Fruit fly (Drosophila melanogaster) whole organism, embryonic: ENCODE measurements around the gene CG10431.
A peak's percentile ranks its signal among the peaks of the same experiment; 100 is the strongest.

Experiments used
- Abd-B ChIP-seq: fragments of 200-800 bp; sonication (Bioruptor generic); optimal IDR thresholded peaks from 2 replicates; lab custom pipeline; 2018; ENCODE audit warnings: missing biosample characterization, mild to moderate bottlenecking, missing genetic modification characterization, moderate library complexity
- Ada2b ChIP-seq: fragments of 200-800 bp; sonication (Bioruptor generic); IDR thresholded peaks from 2 replicates; pipeline ENCODE4 v1.3.6; 2022; ENCODE audit warnings: missing biosample characterization, missing genetic modification characterization
- Adf1 ChIP-seq: fragments of 200-800 bp; sonication (Bioruptor generic); IDR thresholded peaks from 2 replicates; pipeline ENCODE4 v1.3.6; 2022; ENCODE audit warnings: missing biosample characterization, missing genetic modification characterization
- Atf6 ChIP-seq: fragments of 200-800 bp; sonication (Bioruptor generic); IDR thresholded peaks from 2 replicates; pipeline ENCODE4 v1.3.6; 2022; ENCODE audit warnings: missing biosample characterization, missing genetic modification characterization
- CG10147 ChIP-seq: fragments of 200-800 bp; sonication (Bioruptor generic); optimal IDR thresholded peaks from 2 replicates; lab custom pipeline; 2019; ENCODE audit warnings: missing biosample characterization, mild to moderate bottlenecking, missing genetic modification characterization, moderate library complexity
- CG11695 ChIP-seq: fragments of 200-800 bp; sonication (Bioruptor generic); IDR thresholded peaks from 3 replicates; pipeline ENCODE4 v1.3.6; 2022; ENCODE audit warnings: missing biosample characterization, missing genetic modification characterization
- CG12219 ChIP-seq: fragments of 200-800 bp; sonication (Bioruptor generic); optimal IDR thresholded peaks from 3 replicates; lab custom pipeline; 2018; ENCODE audit warnings: missing biosample characterization, mild to moderate bottlenecking, missing genetic modification characterization
- CG12391 ChIP-seq: fragments of 200-800 bp; sonication (Bioruptor generic); optimal IDR thresholded peaks from 3 replicates; lab custom pipeline; 2018; ENCODE audit warnings: missing biosample characterization, mild to moderate bottlenecking, missing genetic modification characterization, moderate library complexity
- CG13287 ChIP-seq: fragments of 200-800 bp; sonication (Bioruptor generic); IDR thresholded peaks from 2 replicates; pipeline ENCODE4 v1.3.6; 2022; ENCODE audit warnings: missing biosample characterization, missing genetic modification characterization; ENCODE audit not compliant: partially characterized antibody
- CG13775 ChIP-seq: fragments of 200-800 bp; sonication (Bioruptor generic); optimal IDR thresholded peaks from 3 replicates; lab custom pipeline; 2017; ENCODE audit warnings: missing biosample characterization, mild to moderate bottlenecking, missing genetic modification characterization
- CG15011 ChIP-seq: fragments of 200-800 bp; sonication (Bioruptor generic); optimal IDR thresholded peaks from 3 replicates; lab custom pipeline; 2018; ENCODE audit warnings: missing biosample characterization, mild to moderate bottlenecking, missing genetic modification characterization
- CG18599 ChIP-seq: fragments of 200-800 bp; sonication (Bioruptor generic); optimal IDR thresholded peaks from 3 replicates; lab custom pipeline; 2017; ENCODE audit warnings: missing biosample characterization, missing genetic modification characterization, mild to moderate bottlenecking, moderate library complexity, missing genetic modification reagents
- CG32532 ChIP-seq: fragments of 200-800 bp; sonication (Bioruptor generic); IDR thresholded peaks from 2 replicates; pipeline ENCODE4 v1.3.6; 2022; ENCODE audit warnings: missing biosample characterization, missing genetic modification characterization
- CG3847 ChIP-seq: fragments of 200-800 bp; sonication (Bioruptor generic); IDR thresholded peaks from 2 replicates; pipeline ENCODE4 v1.3.6; 2022; ENCODE audit warnings: missing biosample characterization, missing genetic modification characterization
- CG6791 ChIP-seq: fragments of 200-800 bp; sonication (Bioruptor generic); IDR thresholded peaks from 3 replicates; pipeline ENCODE4 v1.3.6; 2022; ENCODE audit warnings: missing biosample characterization, missing genetic modification characterization; ENCODE audit not compliant: partially characterized antibody
- CG7786 ChIP-seq: fragments of 200-800 bp; sonication (Bioruptor generic); optimal IDR thresholded peaks from 2 replicates; lab custom pipeline; 2016; ENCODE audit warnings: missing biosample characterization, missing genetic modification characterization
- CG9437 ChIP-seq: fragments of 200-800 bp; sonication (Bioruptor generic); optimal IDR thresholded peaks from 2 replicates; lab custom pipeline; 2018; ENCODE audit warnings: missing biosample characterization, mild to moderate bottlenecking, missing genetic modification characterization
- CoRest ChIP-seq: fragments of 200-800 bp; sonication (Bioruptor generic); optimal IDR thresholded peaks from 3 replicates; lab custom pipeline; 2018; ENCODE audit warnings: missing biosample characterization, mild to moderate bottlenecking, missing genetic modification characterization, moderate library complexity
- D19B ChIP-seq: fragments of 200-800 bp; sonication (Bioruptor generic); optimal IDR thresholded peaks from 2 replicates; lab custom pipeline; 2017; ENCODE audit warnings: missing biosample characterization, mild to moderate bottlenecking, missing genetic modification characterization
- E2f1 ChIP-seq: fragments of 200-800 bp; sonication (Bioruptor generic); IDR thresholded peaks from 2 replicates; pipeline ENCODE4 v1.3.6; 2022; ENCODE audit warnings: missing biosample characterization, missing genetic modification characterization
- Hmr ChIP-seq: fragments of 200-800 bp; sonication (Bioruptor generic); optimal IDR thresholded peaks from 3 replicates; lab custom pipeline; 2017; ENCODE audit warnings: mild to moderate bottlenecking, missing biosample characterization, missing genetic modification reagents, missing genetic modification characterization
- Kr ChIP-seq: fragments of 200-800 bp; sonication (Bioruptor generic); optimal IDR thresholded peaks from 2 replicates; lab custom pipeline; 2017; ENCODE audit warnings: missing biosample characterization, mild to moderate bottlenecking, missing genetic modification characterization
- Nf-YB ChIP-seq: fragments of 200-800 bp; sonication (Bioruptor generic); optimal IDR thresholded peaks from 3 replicates; lab custom pipeline; 2019; ENCODE audit warnings: missing biosample characterization, mild to moderate bottlenecking, missing genetic modification characterization, moderate library complexity
- Side ChIP-seq: fragments of 200-800 bp; sonication (Bioruptor generic); optimal IDR thresholded peaks from 2 replicates; lab custom pipeline; 2016; ENCODE audit warnings: missing biosample characterization, missing genetic modification characterization
- ato ChIP-seq: fragments of 200-800 bp; sonication (Bioruptor generic); IDR thresholded peaks from 2 replicates; pipeline ENCODE4 v1.3.6; 2022; ENCODE audit warnings: missing biosample characterization, missing genetic modification characterization; ENCODE audit not compliant: partially characterized antibody
- bcd ChIP-seq: fragments of 200-800 bp; sonication (Bioruptor generic); optimal IDR thresholded peaks from 2 replicates; lab custom pipeline; 2017; ENCODE audit warnings: missing biosample characterization, mild to moderate bottlenecking, missing genetic modification characterization
- crol ChIP-seq: fragments of 200-800 bp; sonication (Bioruptor generic); IDR thresholded peaks from 2 replicates; pipeline ENCODE4 v1.3.6; 2022; ENCODE audit warnings: missing biosample characterization, missing genetic modification characterization
- cwo ChIP-seq: fragments of 200-800 bp; sonication (Bioruptor generic); optimal IDR thresholded peaks from 3 replicates; lab custom pipeline; 2017; ENCODE audit warnings: missing biosample characterization, missing genetic modification characterization, mild to moderate bottlenecking, moderate library complexity, missing genetic modification reagents
- dmrt99B ChIP-seq: fragments of 200-800 bp; sonication (Bioruptor generic); optimal IDR thresholded peaks from 2 replicates; lab custom pipeline; 2018; ENCODE audit warnings: missing biosample characterization, mild to moderate bottlenecking, missing genetic modification characterization, moderate library complexity
- dpn ChIP-seq, 2 experiments: fragments of 200-800 bp; sonication (Bioruptor generic); optimal IDR thresholded peaks; 3 replicates each; lab custom pipeline; 2016; ENCODE audit warnings: missing biosample characterization in 2 of 2, missing genetic modification characterization in 2 of 2
- ewg ChIP-seq: fragments of 200-800 bp; sonication (Bioruptor generic); optimal IDR thresholded peaks from 3 replicates; lab custom pipeline; 2017; ENCODE audit warnings: mild to moderate bottlenecking, missing biosample characterization, missing genetic modification reagents, missing genetic modification characterization
- fd3F ChIP-seq: fragments of 200-800 bp; sonication (Bioruptor generic); optimal IDR thresholded peaks from 2 replicates; lab custom pipeline; 2018; ENCODE audit warnings: missing biosample characterization, mild to moderate bottlenecking, missing genetic modification characterization, moderate library complexity
- gem ChIP-seq: fragments of 200-800 bp; sonication (Bioruptor generic); optimal IDR thresholded peaks from 2 replicates; lab custom pipeline; 2019; ENCODE audit warnings: missing biosample characterization, mild to moderate bottlenecking, missing genetic modification characterization, moderate library complexity
- grau ChIP-seq: fragments of 200-800 bp; optimal IDR thresholded peaks from 3 replicates; lab custom pipeline; 2019; ENCODE audit warnings: missing biosample characterization, mild to moderate bottlenecking, missing genetic modification characterization, moderate library complexity
- grn ChIP-seq: fragments of 200-800 bp; sonication (Bioruptor generic); optimal IDR thresholded peaks from 3 replicates; lab custom pipeline; 2017; ENCODE audit warnings: missing biosample characterization, missing genetic modification characterization
- gsb ChIP-seq: fragments of 200-800 bp; sonication (Bioruptor generic); IDR thresholded peaks from 2 replicates; pipeline ENCODE4 v1.3.6; 2022; ENCODE audit warnings: missing biosample characterization, missing genetic modification characterization
- her ChIP-seq: fragments of 200-800 bp; sonication (Bioruptor generic); optimal IDR thresholded peaks from 2 replicates; lab custom pipeline; 2016; ENCODE audit warnings: missing biosample characterization, missing genetic modification characterization
- hkb ChIP-seq, 2 experiments: fragments of 200-800 bp in 1 of 2; fragments of >200 bp in 1 of 2; sonication (Bioruptor generic) in 1 of 2; IDR thresholded peaks in 1 of 2; optimal IDR thresholded peaks in 1 of 2; 2 replicates each; pipeline versions ENCODE4 v1.3.6 to Lab custom; 2017 to 2022; ENCODE audit warnings: missing biosample characterization in 1 of 2, missing genetic modification characterization in 1 of 2
- lab ChIP-seq: fragments of 200-800 bp; sonication (Bioruptor generic); optimal IDR thresholded peaks from 3 replicates; lab custom pipeline; 2017; ENCODE audit warnings: missing biosample characterization, missing genetic modification characterization, mild to moderate bottlenecking, moderate library complexity, missing genetic modification reagents
- mirr ChIP-seq: fragments of 200-800 bp; sonication (Bioruptor generic); optimal IDR thresholded peaks from 3 replicates; lab custom pipeline; 2018; ENCODE audit warnings: missing biosample characterization, mild to moderate bottlenecking, missing genetic modification characterization
- pan ChIP-seq, 4 experiments: fragments of >200 bp in 3 of 4; fragments of 200-800 bp in 1 of 4; sonication (Bioruptor generic) in 1 of 4; optimal IDR thresholded peaks in 3 of 4; IDR thresholded peaks in 1 of 4; 2 replicates each; pipeline versions ENCODE4 v1.3.6 to Lab custom; 2017 to 2022; ENCODE audit warnings: missing biosample characterization in 2 of 4, missing genetic modification characterization in 2 of 4, mixed read lengths in 1 of 4
- phol ChIP-seq: fragments of 200-800 bp; sonication (Bioruptor generic); optimal IDR thresholded peaks from 3 replicates; lab custom pipeline; 2018; ENCODE audit warnings: missing biosample characterization, mild to moderate bottlenecking, missing genetic modification characterization, moderate library complexity
- sc ChIP-seq, 3 experiments: fragments of >200 bp in 2 of 3; fragments of 200-800 bp in 1 of 3; sonication (Bioruptor generic) in 1 of 3; optimal IDR thresholded peaks; 2 replicates in 2 of 3; 3 replicates in 1 of 3; lab custom pipeline; 2017; ENCODE audit warnings: mild to moderate bottlenecking in 1 of 3, missing biosample characterization in 1 of 3, missing genetic modification characterization in 1 of 3, missing genetic modification reagents in 1 of 3
- slbo ChIP-seq: fragments of 200-800 bp; sonication (Bioruptor generic); IDR thresholded peaks from 2 replicates; pipeline ENCODE4 v1.3.6; 2022; ENCODE audit warnings: missing biosample characterization, missing genetic modification characterization
- sob ChIP-seq: fragments of 200-800 bp; sonication (Bioruptor generic); IDR thresholded peaks from 2 replicates; pipeline ENCODE4 v1.3.6; 2022; ENCODE audit warnings: missing biosample characterization, missing genetic modification characterization

CG10431 gene

dm6 chr2L:18965367-18966213 is 8.9 kb upstream of the CG10431 start:
- peak; percentile 47 for TF ChIP-seq Hmr (GFP tag; lab: Kevin White, UChicago)
- TF ChIP-seq dpn (GFP tag; optimal IDR thresholded peaks at IDR 0.05; lab: Kevin White, UChicago), result no peak
- peak; percentile 18; the same call in 1 of the 2 replicates for TF ChIP-seq Ada2b (GFP tag; lab: Robert Waterston, UW)
- TF ChIP-seq slbo (GFP tag; lab: Robert Waterston, UW), result peak; percentile 74
- peak; percentile 64 for TF ChIP-seq gem (tag; lab: Kevin White, UChicago)
- TF ChIP-seq CG12391 (tag; lab: Kevin White, UChicago), result no peak
- peak; percentile 43 for TF ChIP-seq fd3F
- TF ChIP-seq CG13287 (GFP tag; lab: Robert Waterston, UW), result no peak
- peak; percentile 51 for TF ChIP-seq CoRest (tag; lab: Kevin White, UChicago)
- TF ChIP-seq gsb (GFP tag; lab: Robert Waterston, UW), result 0 out of 2 replicates have a peak, but pooled peaks have one; percentile 5
- peak; percentile 61 for TF ChIP-seq CG18599 (GFP tag; lab: Kevin White, UChicago)
- TF ChIP-seq crol (GFP tag; lab: Robert Waterston, UW), result 0 out of 2 replicates have a peak, but pooled peaks have one; percentile 7
- peak; percentile 41 for TF ChIP-seq CG3847 (GFP tag; lab: Robert Waterston, UW)
- TF ChIP-seq CG11695 (GFP tag; lab: Robert Waterston, UW), result peak; percentile 60; the same call in 2 of the 3 replicates
- TF ChIP-seq pan (optimal IDR thresholded peaks at IDR 0.05; lab: Kevin White, UChicago), result peak in 1 of 2 experiments; percentile 16
- peak in 1 of 2 experiments; percentile 10 for TF ChIP-seq pan (GFP tag; optimal IDR thresholded peaks at IDR 0.05 in 1 of 2, IDR thresholded peaks at IDR 0.05 in 1 of 2)
- TF ChIP-seq CG32532 (GFP tag; lab: Robert Waterston, UW), result 0 out of 2 replicates have a peak, but pooled peaks have one; percentile 47
- TF ChIP-seq sc (optimal IDR thresholded peaks at IDR 0.05; lab: Kevin White, UChicago), result no peak
- no peak for TF ChIP-seq sc (GFP tag; optimal IDR thresholded peaks at IDR 0.05; lab: Kevin White, UChicago)
- peak; percentile 14 for TF ChIP-seq CG12219
- TF ChIP-seq ato (GFP tag; lab: Robert Waterston, UW), result no peak
- no peak for TF ChIP-seq CG9437
- no peak for TF ChIP-seq grn
- TF ChIP-seq ewg, result peak; percentile 7
- peak; percentile 57; the same call in 1 of the 2 replicates for TF ChIP-seq Atf6
- no peak for TF ChIP-seq Adf1 (GFP tag; lab: Robert Waterston, UW)
- TF ChIP-seq Side, result no peak
- TF ChIP-seq Kr, result no peak
- peak; percentile 53 for TF ChIP-seq sob (GFP tag; lab: Robert Waterston, UW)
- TF ChIP-seq CG7786, result no peak
- peak; percentile 37 for TF ChIP-seq phol
- TF ChIP-seq grau (tag; lab: Kevin White, UChicago), result peak; percentile 53
- no peak for TF ChIP-seq hkb (optimal IDR thresholded peaks at IDR 0.05; lab: Kevin White, UChicago)
- 0 out of 2 replicates have a peak, but pooled peaks have one; percentile 36 for TF ChIP-seq hkb (GFP tag; IDR thresholded peaks at IDR 0.05; lab: Robert Waterston, UW)
- peak; percentile 27 for TF ChIP-seq Abd-B (GFP tag; lab: Kevin White, UChicago)
- TF ChIP-seq E2f1 (GFP tag; lab: Robert Waterston, UW), result peak; percentile 8; the same call in 1 of the 2 replicates
- no peak for TF ChIP-seq CG6791 (GFP tag; lab: Robert Waterston, UW)
- TF ChIP-seq CG10147, result peak; percentile 63
- peak; percentile 84 for TF ChIP-seq mirr (GFP tag; lab: Kevin White, UChicago)
- TF ChIP-seq dmrt99B (tag; lab: Kevin White, UChicago), result peak; percentile 32
- TF ChIP-seq CG15011 (GFP tag; lab: Kevin White, UChicago), result peak; percentile 72
- TF ChIP-seq Nf-YB (GFP tag; lab: Kevin White, UChicago), result peak; percentile 37
- peak; percentile 98 for TF ChIP-seq D19B (GFP tag; lab: Kevin White, UChicago)
- TF ChIP-seq her (GFP tag; lab: Kevin White, UChicago), result no peak
- TF ChIP-seq CG13775 (GFP tag; lab: Kevin White, UChicago), result peak; percentile 22
- peak; percentile 59 for TF ChIP-seq lab (GFP tag; lab: Kevin White, UChicago)
- TF ChIP-seq cwo (GFP tag; lab: Kevin White, UChicago), result peak; percentile 43
- peak; percentile 24 for TF ChIP-seq bcd (GFP tag; lab: Kevin White, UChicago)
